Worm (Caenorhabditis elegans): ENCODE results near the gene ima-3.
"Not testable (repeated sequence)": the region's sequence is repeated elsewhere in the genome, so short reads cannot be mapped to it uniquely, and the experiment has no call there.

Gene ima-3

DNA sequence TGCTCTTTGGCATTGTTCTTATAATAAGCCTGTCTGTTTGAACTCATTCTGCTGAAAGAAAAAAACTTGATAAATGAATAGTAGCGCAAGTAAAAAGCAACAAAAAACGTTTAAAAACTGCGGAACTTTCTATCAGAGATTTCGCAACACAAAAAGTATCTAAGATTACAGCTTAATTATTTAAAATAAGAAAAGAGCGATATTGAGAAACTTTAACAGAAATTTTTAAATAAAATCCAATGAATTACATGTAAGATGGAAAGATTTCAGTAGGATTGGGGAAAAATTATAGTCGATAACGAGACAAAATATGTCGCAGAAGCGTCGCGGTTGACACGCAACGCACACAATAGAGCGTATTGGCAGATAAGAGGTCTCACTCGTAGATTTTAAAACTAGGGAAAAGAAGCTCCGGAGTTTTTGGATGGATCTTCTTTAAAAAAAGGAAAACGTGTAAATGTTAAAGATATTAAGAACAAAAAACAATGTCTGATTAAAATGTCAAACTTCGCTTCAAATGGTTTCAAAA lies at the start of gene ima-3:
ima-3 (minus strand) TSS at position 51 of the 529 bp plus-strand sequence.
- TF ChIP-seq unc-62 (GFP tag; optimal IDR thresholded peaks at IDR 0.05): no peak

DNA sequence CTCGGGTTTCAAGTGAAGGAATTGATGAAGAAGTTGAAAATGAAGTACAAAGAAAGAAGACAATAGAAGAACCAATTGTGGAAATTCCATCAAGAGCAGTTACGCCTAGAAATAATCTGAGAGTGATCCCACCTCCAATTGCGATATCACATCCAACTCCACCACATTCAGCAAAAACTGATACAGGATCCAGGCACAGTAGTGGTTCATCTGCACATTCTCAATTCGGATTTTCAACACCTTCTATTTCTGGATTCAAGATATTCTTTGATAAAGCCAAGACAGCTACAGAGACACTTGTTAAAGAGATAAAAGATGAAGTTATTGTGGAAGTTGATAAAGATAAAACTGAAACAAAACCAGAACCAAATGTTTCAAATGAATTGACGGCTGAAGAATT lies 46.6 kb upstream of the ima-3 start:
- TF ChIP-seq unc-62 (GFP tag; optimal IDR thresholded peaks at IDR 0.05): no peak

DNA sequence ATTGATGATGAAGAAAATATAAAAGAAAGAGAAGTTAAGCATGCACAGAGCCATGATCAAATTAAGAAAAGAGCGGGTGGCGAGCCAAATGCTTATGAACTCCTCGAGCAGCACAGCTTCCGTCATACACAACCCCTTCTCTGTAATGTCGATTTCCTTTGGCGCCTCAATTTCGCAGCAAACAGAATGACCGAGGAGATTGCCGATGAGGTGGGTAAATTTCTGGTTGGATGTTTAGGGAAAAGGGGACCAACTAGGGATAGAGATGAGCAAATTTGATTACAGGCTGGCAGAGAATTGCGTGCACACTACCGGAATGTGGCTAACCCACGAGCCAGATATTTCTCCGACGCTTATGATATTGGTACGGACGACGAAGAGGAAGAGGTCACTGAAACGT lies 43.9 kb upstream of the ima-3 start:
- TF ChIP-seq unc-62 (GFP tag; optimal IDR thresholded peaks at IDR 0.05): no peak

DNA sequence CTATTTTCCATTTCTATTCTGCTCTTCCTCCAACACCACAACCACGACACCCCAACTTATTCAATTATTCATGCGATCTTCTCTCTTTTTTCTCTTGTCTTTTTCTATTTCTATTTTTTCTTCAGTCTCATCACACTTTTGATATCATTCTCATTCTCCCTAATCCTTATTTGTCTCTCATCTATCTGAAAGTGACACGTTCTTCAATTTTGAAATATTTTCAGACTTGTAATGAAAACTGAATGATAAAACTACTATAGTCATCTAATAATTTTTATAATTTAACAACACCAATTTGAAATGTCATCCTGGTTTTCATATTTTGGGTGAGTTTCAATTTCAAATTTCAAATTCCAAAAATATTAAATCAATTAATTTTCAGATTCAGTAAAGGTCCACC lies 27.2 kb upstream of the ima-3 start, which contains the start of gene cla-1:
cla-1 (plus strand) TSS at position 301 of the 400 bp plus-strand sequence.
- no peak for TF ChIP-seq unc-62 (GFP tag; optimal IDR thresholded peaks at IDR 0.05)

DNA sequence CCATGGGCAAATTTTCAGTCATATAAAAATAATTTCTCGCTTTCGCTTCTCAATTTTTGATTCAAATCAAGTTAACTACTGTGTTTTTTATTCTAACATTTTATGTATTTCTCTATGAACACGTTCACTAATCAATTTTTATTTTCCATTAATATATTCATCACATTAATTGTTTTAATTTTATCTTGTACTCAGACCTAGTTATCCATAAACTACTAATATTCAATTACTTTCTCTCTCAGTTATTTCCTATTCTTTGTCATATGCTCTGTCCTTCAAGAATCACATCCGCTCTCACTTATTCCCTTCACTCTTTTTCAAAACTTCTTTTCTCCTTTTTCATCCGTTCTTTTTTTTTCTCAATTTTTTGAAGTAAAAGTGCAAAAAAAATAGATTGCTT lies 25.5 kb upstream of the ima-3 start:
- no peak for TF ChIP-seq unc-62 (GFP tag; optimal IDR thresholded peaks at IDR 0.05)

DNA sequence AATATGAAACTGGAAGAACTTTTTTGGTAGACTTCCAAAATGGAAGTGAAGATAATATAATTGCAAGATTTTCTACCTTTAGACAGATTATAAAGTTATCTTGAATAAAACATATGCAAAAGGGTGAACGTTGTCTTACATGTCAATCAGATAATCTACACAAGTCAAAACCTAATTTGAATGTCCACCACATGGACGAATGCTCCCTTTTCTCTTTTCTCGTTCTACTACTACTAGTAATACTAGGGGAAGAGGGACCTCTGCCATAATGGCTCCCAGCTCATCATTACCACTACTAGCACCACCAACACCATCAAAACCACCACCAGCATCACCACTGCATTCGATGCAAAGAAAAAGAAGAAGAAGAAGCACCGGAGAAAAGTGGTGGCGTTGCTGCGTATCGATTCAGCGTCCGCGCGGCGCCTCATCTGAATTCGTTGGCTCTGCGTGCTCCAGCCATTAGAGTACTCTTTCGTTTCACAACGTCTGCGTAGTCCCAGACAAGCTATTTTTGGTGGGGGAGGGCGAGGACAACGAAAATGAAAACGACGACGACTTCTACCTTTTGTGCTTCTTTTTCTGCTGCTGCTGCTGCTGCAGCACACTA lies 23.9 kb upstream of the ima-3 start:
- TF ChIP-seq unc-62 (GFP tag; optimal IDR thresholded peaks at IDR 0.05): no peak

DNA sequence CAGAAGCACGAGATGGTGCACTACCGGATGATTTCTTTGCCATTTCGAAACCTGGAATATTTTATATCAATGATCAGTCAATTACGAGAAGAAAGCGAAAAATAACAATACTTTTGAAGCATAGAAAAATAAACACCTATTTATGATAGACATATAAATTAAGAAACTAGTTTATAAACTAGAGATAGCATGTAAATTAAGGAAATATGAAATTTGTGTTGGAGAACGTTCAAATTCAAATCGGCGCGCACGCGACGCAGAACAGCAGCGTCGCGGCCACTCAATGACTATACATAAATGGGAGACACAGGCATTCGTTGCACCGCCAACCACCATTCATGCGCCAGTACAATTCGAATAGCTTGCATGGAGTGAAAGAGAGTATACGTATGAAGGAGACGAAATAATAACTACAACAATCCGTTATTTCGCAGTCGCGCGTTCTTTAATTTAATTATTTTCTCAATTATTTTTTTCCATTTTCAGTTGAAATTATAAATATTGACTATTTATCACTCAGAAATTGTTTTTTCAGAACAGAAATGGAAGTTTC lies 18.7 kb upstream of the ima-3 start, which contains the start of the genes cec-5 and nol-10:
cec-5 (minus strand) TSS at position 51 of the 553 bp plus-strand sequence.
nol-10 (plus strand) TSS at position 536 of the 553 bp plus-strand sequence.
- no peak for TF ChIP-seq unc-62 (GFP tag; optimal IDR thresholded peaks at IDR 0.05)

DNA sequence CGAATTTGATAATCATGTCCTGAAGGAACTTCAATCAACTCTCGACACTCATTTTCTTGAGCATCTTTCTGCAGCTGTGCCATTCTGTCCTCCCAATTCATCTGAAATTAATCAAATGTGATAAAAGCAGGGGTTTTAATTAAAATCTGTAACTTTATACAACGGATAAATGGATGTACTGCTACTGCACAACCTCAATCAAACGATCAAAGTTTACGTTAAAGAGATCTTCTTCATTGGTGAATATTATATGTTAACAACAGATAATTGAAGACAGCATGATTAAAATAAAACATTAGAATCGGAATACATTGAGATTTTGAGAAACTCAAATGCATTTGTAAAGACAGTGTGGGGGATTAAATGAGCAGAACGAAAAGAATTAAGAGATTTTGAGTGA lies 16.8 kb upstream of the ima-3 start, which contains the start of gene F32E10.5:
F32E10.5 (minus strand) TSS at position 101 of the 400 bp plus-strand sequence.
- no peak for TF ChIP-seq unc-62 (GFP tag; optimal IDR thresholded peaks at IDR 0.05)

DNA sequence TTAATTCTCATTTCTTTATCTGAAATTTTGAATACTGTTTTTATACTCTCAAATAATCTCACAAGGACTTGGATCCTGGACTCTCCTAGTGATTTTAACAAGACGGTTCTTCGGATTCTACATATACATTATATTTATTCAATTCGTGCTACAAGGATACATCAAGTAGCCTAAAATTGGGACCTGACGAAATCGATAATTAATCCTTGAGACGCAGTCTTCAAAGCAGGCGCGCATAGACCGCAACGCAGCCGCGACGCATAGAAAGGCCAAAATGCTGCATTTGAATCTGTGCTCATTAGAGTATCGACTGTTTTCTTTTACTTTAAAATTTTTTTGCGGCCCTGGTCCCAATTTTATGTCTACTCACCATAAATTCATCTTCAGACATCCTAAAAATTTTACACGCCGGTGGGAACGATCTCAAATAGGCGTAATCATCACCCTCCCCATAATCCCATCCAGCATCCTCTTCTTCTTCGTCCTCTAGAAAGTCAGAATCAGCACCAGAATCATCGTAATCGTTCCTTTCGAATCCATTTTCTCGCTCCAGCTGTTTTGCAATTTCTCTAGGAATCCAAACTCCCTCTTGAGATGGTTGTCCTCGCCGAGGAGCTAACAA lies 13.8 kb upstream of the ima-3 start, which contains the start of gene cec-4:
cec-4 (plus strand) TSS at position 572 of the 622 bp plus-strand sequence.
- TF ChIP-seq unc-62 (GFP tag; optimal IDR thresholded peaks at IDR 0.05): no peak

DNA sequence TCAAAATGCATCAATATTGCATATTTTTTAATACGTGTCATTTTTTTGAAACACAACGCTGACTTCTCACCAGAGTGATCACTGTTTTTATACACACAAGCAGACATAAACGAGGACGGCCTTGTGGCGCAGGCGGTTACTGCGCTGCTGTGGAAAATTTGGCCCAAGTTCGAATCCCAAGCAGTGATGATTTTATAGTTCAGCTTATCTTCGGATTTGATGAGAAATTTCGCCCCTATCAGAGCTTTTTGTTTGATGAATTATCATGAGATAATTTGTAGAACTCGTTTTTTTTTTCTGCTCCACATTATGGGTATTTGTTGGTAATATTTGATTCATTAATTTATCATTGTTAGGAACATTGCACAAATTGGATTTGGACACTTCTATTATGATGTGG lies 12.5 kb upstream of the ima-3 start:
- TF ChIP-seq unc-62 (GFP tag; optimal IDR thresholded peaks at IDR 0.05): no peak

DNA sequence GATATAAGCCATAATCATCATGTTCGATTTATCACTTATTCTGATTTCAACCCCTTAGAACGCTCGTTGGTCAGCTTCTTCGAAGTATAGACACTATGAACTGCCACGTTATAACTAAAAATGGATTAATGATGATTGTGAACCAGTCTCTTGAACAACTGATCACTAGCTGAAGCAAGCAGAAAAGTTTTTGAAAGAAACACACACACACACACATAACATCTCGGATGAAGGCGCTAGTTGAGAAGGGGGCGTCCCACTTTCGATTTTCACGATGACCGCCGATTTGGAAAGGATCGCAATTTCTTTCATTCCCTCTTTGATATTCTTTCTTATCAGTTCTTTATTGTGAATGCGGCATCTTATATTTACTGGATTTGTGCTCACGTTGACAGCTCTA lies 7.1 kb upstream of the ima-3 start, which contains the start of gene clec-180:
clec-180 (plus strand) TSS at position 301 of the 400 bp plus-strand sequence.
- TF ChIP-seq unc-62 (GFP tag; optimal IDR thresholded peaks at IDR 0.05): no peak

DNA sequence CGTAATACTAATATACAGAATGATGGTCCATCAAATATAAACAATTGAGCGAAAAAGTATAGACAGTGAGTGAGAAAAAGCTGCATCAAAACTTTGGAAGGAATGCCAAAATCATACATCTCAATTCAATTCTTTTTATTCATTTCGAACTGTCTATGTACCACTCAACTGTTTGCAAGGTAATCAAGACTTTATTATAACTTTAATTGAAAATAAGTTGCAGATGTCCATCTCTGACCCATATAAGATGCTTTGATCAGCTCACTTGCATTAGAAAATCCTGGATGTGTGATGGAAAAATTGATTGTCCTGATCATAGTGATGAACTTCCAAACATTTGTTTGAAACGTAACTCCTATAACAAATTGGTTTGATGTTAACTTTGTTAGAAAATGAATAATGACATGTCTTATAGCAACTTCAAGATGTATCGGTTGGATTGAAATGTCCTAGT lies 6.1 kb upstream of the ima-3 start, which contains the start of gene F32E10.8:
F32E10.8 (plus strand) TSS at position 51 of the 454 bp plus-strand sequence.
- TF ChIP-seq unc-62 (GFP tag; optimal IDR thresholded peaks at IDR 0.05): no peak

DNA sequence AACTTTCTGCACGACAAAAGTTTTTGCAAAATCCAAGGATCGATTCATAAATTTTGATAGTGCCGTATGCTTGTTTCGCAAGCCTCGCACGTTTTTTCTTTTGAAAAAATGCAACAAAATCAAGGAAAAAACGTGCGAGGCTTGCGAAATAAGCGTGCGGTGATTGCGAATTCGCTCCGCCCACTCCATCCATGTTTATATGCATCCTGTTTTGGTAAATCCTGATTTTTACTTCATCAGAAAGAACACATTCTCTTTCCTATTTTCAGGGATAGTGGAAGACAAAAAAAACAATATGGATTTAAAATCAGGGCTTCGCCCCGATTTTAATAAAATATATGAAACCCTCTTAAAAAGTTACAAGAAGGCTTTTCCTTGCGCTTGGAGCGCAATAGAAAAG lies 2.4 kb upstream of the ima-3 start, which contains the start of gene F32E10.9:
F32E10.9 (minus strand) TSS at position 101 of the 400 bp plus-strand sequence.
- TF ChIP-seq unc-62 (GFP tag; optimal IDR thresholded peaks at IDR 0.05): not testable (repeated sequence)

DNA sequence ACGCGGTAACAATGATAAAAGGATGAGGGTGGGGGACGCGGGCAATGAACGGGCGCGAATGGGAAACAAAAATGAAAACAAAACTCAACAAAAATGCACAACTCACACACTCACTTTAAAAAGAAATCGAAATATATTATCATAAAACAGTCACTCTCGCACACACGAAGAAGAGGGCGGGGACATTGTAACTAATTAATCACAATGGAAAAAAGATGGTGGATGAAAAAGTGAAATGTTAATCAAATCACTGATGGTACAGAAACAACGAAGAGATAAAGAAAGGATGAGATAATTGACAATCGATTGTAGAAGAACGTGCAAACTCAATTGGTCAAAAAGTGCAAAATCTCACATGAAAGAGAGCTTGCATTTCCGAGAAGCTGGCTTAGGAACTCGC lies 2.2 kb downstream of the ima-3 start:
- no peak for TF ChIP-seq unc-62 (GFP tag; optimal IDR thresholded peaks at IDR 0.05)

DNA sequence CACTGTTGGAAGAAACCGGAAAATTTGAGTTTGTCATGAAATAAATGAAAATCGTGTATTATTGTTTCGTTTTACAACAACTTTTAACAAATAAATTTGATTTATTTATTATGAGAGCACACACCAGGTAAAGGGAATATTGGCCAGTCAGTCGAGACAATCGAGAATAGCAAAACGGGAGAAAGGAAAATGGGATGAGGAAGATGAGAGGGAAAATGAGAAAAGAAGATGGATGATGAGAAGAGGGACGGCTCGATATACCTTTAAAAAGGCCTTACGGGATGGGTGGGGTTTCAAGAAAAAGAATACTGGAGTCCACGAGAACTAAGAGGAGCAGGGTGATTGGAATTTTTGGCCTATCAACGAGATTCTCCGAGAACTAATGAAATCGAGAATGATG lies 2.8 kb downstream of the ima-3 start:
- no peak for TF ChIP-seq unc-62 (GFP tag; optimal IDR thresholded peaks at IDR 0.05)

DNA sequence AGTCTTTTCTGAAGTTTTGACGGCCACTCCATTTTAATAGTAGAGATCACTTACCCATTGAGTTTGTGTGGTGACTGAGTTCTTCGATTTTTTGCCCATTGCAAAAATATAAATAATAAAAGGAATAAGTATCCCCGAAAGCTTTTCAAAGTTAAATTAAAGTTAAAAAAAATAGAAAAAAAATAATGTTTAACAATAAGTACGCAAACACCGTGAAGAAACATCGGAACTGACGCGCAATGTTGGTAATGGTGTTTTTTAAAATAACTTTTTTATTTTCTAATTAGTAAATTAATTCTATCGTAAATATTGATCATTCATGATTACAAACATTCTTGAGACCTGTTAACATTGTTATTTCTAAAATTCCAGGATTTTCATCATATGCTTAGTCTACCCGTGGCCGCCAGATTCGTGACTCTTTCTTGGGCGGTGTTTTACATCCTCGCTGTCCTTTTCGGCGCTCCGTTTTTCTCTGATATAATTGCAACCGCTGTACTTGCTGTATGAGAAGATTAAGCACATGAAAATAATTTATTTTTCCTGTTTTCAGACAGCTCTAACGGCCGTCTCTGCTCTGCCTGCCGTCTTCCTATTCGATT lies 5.1 kb downstream of the ima-3 start, which contains the start of the genes F49E8.7, F49E8.8 and nprl-2:
F49E8.7 (minus strand) TSS at position 101 of the 602 bp plus-strand sequence.
F49E8.8 (plus strand) TSS at position 373 of the 602 bp plus-strand sequence.
nprl-2 (plus strand) TSS at position 552 of the 602 bp plus-strand sequence.
- TF ChIP-seq unc-62 (GFP tag; optimal IDR thresholded peaks at IDR 0.05): no peak

Data from whole organism, dauer.